Worm (Caenorhabditis elegans): Measurements from ENCODE around the gene him-17.
"Not testable (repeated sequence)": the region's sequence is repeated elsewhere in the genome, so short reads cannot be mapped to it uniquely, and the experiment has no call there.

Gene him-17

ce11 chrV:13130439-13130840 is 46.1 kb upstream of the him-17 start (continued):
- TF ChIP-seq nhr-11 (tag; optimal IDR thresholded peaks at IDR 0.05) (no peak), nhr-6 (tag; optimal IDR thresholded peaks at IDR 0.05) (no peak), sma-9 (GFP tag; optimal IDR thresholded peaks at IDR 0.05) (peak; percentile 57), sma-9 (tag; optimal IDR thresholded peaks at IDR 0.05) (no peak), ZK546.5 (tag; optimal IDR thresholded peaks at IDR 0.05) (no peak), ztf-1 (GFP tag; conservative IDR thresholded peaks at IDR 0.05) (no peak), nhr-237 (tag; optimal IDR thresholded peaks at IDR 0.05) (no peak), nhr-23 (tag; optimal IDR thresholded peaks at IDR 0.05) (no peak)

ce11 chrV:13131487-13131886 is 45.0 kb upstream of the him-17 start:
- TF ChIP-seq lsy-2 (tag; optimal IDR thresholded peaks at IDR 0.05) = peak in 1 of 2 experiments; percentile 72
- TF ChIP-seq lin-39 (tag; optimal IDR thresholded peaks at IDR 0.05) = no peak
- no peak for TF ChIP-seq F13H6.1 (tag; optimal IDR thresholded peaks at IDR 0.05)
- no peak for TF ChIP-seq lin-11 (tag; optimal IDR thresholded peaks at IDR 0.05)
- TF ChIP-seq ceh-16 (tag; optimal IDR thresholded peaks at IDR 0.05) = no peak

ce11 chrV:13133380-13133779 is 43.1 kb upstream of the him-17 start, which contains the start of gene B0365.9:
TSS of gene B0365.9 (minus strand) at chrV:13133565.
- TF ChIP-seq mbf-1 (tag; optimal IDR thresholded peaks at IDR 0.05) = no peak
- no peak for TF ChIP-seq nhr-237 (tag; optimal IDR thresholded peaks at IDR 0.05)

- TF ChIP-seq elt-1, peb-1, nhr-12 (tag; optimal IDR thresholded peaks at IDR 0.05): not testable (repeated sequence)
These were observed 41.7 kb upstream of the him-17 start, which contains the start of gene clec-225 for ce11 chrV:13134786-13135185. TSS of gene clec-225 (minus strand) at chrV:13134886.

- TF ChIP-seq egl-27 (tag; optimal IDR thresholded peaks at IDR 0.05) (no peak), mbf-1 (tag; optimal IDR thresholded peaks at IDR 0.05) (no peak), C34F6.9 (tag; optimal IDR thresholded peaks at IDR 0.05) (no peak), lin-39 (tag; optimal IDR thresholded peaks at IDR 0.05) (no peak), fos-1 (tag; optimal IDR thresholded peaks at IDR 0.05) (peak; percentile 96), sma-3 (GFP tag; optimal IDR thresholded peaks at IDR 0.05) (no peak), ZK546.5 (tag; optimal IDR thresholded peaks at IDR 0.05) (no peak)
These were observed 38.6 kb upstream of the him-17 start, which contains the start of gene clec-41 for ce11 chrV:13137955-13138354. TSS of gene clec-41 (minus strand) at chrV:13138101.

DNA sequence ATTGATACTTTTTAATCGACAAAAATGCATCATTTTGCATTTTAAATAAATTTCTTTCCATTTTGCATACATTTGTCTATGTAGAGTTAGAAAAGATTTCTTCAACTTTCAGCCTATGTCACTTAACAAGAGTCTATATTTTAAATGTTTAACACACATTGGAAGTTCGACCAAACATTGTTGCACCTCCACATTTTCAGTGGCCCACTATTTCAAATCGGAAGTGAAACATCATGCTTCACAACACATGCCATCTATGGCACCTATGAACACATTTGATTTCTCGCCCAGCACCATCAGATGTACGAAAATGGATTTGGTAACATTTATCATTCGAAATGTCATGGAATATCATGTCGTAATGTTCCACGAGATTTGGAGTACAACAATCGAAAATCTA is 37.8 kb upstream of the him-17 start, which contains the start of gene dhc-3:
Gene dhc-3, plus strand, starts transcription at position 301 of the 400 bp plus-strand sequence.
- TF ChIP-seq elt-3 (tag; optimal IDR thresholded peaks at IDR 0.05) = no peak
- no peak for TF ChIP-seq peb-1 (tag; optimal IDR thresholded peaks at IDR 0.05)
- TF ChIP-seq fos-1 (tag; optimal IDR thresholded peaks at IDR 0.05) = no peak
- no peak for TF ChIP-seq mbf-1 (tag; optimal IDR thresholded peaks at IDR 0.05)
- TF ChIP-seq nhr-21 (tag; optimal IDR thresholded peaks at IDR 0.05) = no peak
- TF ChIP-seq snpc-4 (tag; optimal IDR thresholded peaks at IDR 0.05) = no peak
- TF ChIP-seq aly-2 (tag; optimal IDR thresholded peaks at IDR 0.05) = no peak
- no peak for TF ChIP-seq nhr-6 (tag; optimal IDR thresholded peaks at IDR 0.05)
- no peak for TF ChIP-seq gmeb-1 (tag; optimal IDR thresholded peaks at IDR 0.05)
- no peak for TF ChIP-seq nhr-129 (tag; optimal IDR thresholded peaks at IDR 0.05)
- TF ChIP-seq sem-4 (tag; optimal IDR thresholded peaks at IDR 0.05) = no peak
- no peak for TF ChIP-seq R02D3.7 (tag; optimal IDR thresholded peaks at IDR 0.05)
- no peak for TF ChIP-seq nhr-11 (tag; optimal IDR thresholded peaks at IDR 0.05)
- TF ChIP-seq alr-1 (tag; optimal IDR thresholded peaks at IDR 0.05) = no peak
- no peak for TF ChIP-seq ztf-1 (GFP tag; conservative IDR thresholded peaks at IDR 0.05)
- TF ChIP-seq blmp-1 (tag; optimal IDR thresholded peaks at IDR 0.05; ENCODE audit: insufficient read depth) = no peak
- no peak for TF ChIP-seq nhr-25 (tag; optimal IDR thresholded peaks at IDR 0.05)
- no peak for TF ChIP-seq egl-27 (tag; optimal IDR thresholded peaks at IDR 0.05)
- TF ChIP-seq sma-3 (GFP tag; optimal IDR thresholded peaks at IDR 0.05) = no peak
